Worm (Caenorhabditis elegans) whole organism, early embryonic: Measurements from ENCODE around the gene Y82E9BL.3.

Experiments used
- B0310.2 ChIP-seq: sonication (generic microtip); optimal IDR thresholded peaks from 2 replicates; lab custom pipeline; 2016; ENCODE audit warnings: mild to moderate bottlenecking, missing genetic modification characterization, missing compliant biosample characterization
- F13C5.2 ChIP-seq: sonication (generic microtip); optimal IDR thresholded peaks from 2 replicates; lab custom pipeline; 2017; ENCODE audit warnings: mild to moderate bottlenecking, missing genetic modification characterization, inconsistent platforms, missing compliant biosample characterization
- aly-1 ChIP-seq: sonication (generic microtip); optimal IDR thresholded peaks from 2 replicates; lab custom pipeline; 2016; ENCODE audit warnings: missing genetic modification characterization, missing compliant biosample characterization
- ama-1 ChIP-seq: fragments of 150-350 bp; optimal IDR thresholded peaks from 2 replicates; lab custom pipeline; 2014
- ceh-13 ChIP-seq: fragments of 200-800 bp; sonication (Bioruptor generic); optimal IDR thresholded peaks from 2 replicates; lab custom pipeline; 2018; ENCODE audit warnings: mild to moderate bottlenecking, missing genetic modification characterization, missing compliant biosample characterization
- ceh-36 ChIP-seq: sonication (generic microtip); optimal IDR thresholded peaks from 2 replicates; lab custom pipeline; 2016; ENCODE audit warnings: missing genetic modification characterization, inconsistent platforms, missing compliant biosample characterization
- ets-7 ChIP-seq: sonication (generic microtip); optimal IDR thresholded peaks from 2 replicates; lab custom pipeline; 2016; ENCODE audit warnings: missing genotype, missing genetic modification characterization, missing compliant biosample characterization
- flt-1 ChIP-seq: fragments of 200-800 bp; sonication (Bioruptor generic); IDR thresholded peaks from 2 replicates; pipeline ENCODE4 v1.3.6; 2022; ENCODE audit warnings: missing genetic modification characterization, missing compliant biosample characterization
- hmbx-1 ChIP-seq: sonication (generic microtip); optimal IDR thresholded peaks from 2 replicates; lab custom pipeline; 2016; ENCODE audit warnings: mild to moderate bottlenecking, missing genetic modification characterization, missing compliant biosample characterization
- hmg-4 ChIP-seq: fragments of 200-800 bp; sonication (Bioruptor generic); optimal IDR thresholded peaks from 2 replicates; lab custom pipeline; 2018; ENCODE audit warnings: mild to moderate bottlenecking, missing genetic modification characterization, missing compliant biosample characterization
- hnd-1 ChIP-seq: sonication (generic microtip); optimal IDR thresholded peaks from 2 replicates; lab custom pipeline; 2016; ENCODE audit warnings: missing genetic modification characterization, missing compliant biosample characterization
- pes-1 ChIP-seq: fragments of 200-800 bp; sonication (Bioruptor generic); IDR thresholded peaks from 2 replicates; pipeline ENCODE4 v1.3.6; 2022; ENCODE audit warnings: missing genetic modification reagents, missing genetic modification characterization, missing compliant biosample characterization
- scrt-1 ChIP-seq: fragments of 200-800 bp; sonication (Bioruptor generic); IDR thresholded peaks from 2 replicates; pipeline ENCODE4 v1.3.6; 2022; ENCODE audit warnings: missing genetic modification characterization, missing compliant biosample characterization
- sea-1 ChIP-seq: fragments of 200-800 bp; sonication (Bioruptor generic); conservative IDR thresholded peaks from 2 replicates; pipeline ENCODE4 v1.3.6; 2022; ENCODE audit warnings: missing genetic modification characterization, missing compliant biosample characterization
- tbx-11 ChIP-seq: fragments of 200-800 bp; sonication (Bioruptor generic); IDR thresholded peaks from 2 replicates; pipeline ENCODE4 v1.3.6; 2022; ENCODE audit warnings: missing genetic modification characterization, missing compliant biosample characterization
- tbx-37 ChIP-seq: fragments of 200-800 bp; sonication (Bioruptor generic); conservative IDR thresholded peaks from 2 replicates; pipeline ENCODE4 v1.3.6; 2022; ENCODE audit warnings: missing genetic modification reagents, missing genetic modification characterization, missing compliant biosample characterization
- tra-4 ChIP-seq: sonication (generic microtip); optimal IDR thresholded peaks from 2 replicates; lab custom pipeline; 2017; ENCODE audit warnings: missing genetic modification characterization, missing compliant biosample characterization

The Y82E9BL.3 gene

DNA sequence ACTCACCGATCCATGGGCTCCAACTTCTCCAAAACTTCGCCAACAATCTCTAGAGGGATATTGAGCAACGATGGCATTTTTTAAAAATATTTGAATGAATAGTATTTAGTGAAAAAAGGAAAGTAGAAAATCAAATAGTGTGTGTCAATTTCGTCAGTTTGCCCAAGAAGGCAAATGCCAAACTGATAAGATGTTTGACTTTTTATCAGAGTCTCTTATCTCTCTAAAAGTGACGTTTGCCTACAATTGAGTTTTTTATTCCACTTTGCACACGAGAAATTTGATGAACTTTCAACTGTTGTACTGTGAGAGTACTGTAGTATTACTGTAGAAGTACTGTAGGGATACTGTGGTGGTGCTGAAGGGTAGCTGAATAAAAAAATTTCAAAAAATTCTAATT, 27.1 kb downstream of the Y82E9BL.3 start:
- TF ChIP-seq scrt-1 (no peak), B0310.2 (no peak), tbx-11 (GFP tag; lab: Robert Waterston, UW) (no peak), ets-7 (tag; lab: Kevin White, UChicago) (no peak), ama-1 (no peak), hmg-4 (no peak), F13C5.2 (tag; lab: Kevin White, UChicago) (no peak), hnd-1 (tag; lab: Kevin White, UChicago) (no peak), flt-1 (GFP tag; lab: Robert Waterston, UW) (no peak), ceh-13 (GFP tag; lab: Kevin White, UChicago) (no peak)

DNA sequence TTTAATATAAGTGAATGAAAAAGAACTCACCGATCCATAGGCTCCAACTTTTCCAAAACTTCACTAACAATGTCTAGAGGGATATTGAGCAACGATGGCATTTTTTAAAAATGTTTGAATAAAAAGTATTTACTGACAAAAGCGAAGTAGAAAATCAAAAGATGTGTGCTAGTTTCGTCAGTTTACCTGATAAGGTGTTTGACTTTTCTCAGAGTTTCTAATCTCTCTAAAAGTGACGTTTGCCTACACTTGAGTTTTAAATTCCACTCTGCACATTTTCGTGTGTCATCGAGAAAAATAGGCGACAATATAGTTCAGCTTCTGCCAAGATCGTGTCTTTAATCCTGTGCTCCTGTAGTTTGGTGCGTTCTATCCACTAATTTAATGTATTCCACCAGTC, 29.1 kb downstream of the Y82E9BL.3 start, which contains the start of gene fbxa-15:
TSS of gene fbxa-15 (minus strand) at position 101 of the 400 bp plus-strand sequence.
- TF ChIP-seq hnd-1 (tag; lab: Kevin White, UChicago) (no peak), aly-1 (tag; lab: Kevin White, UChicago) (no peak), ceh-36 (tag; lab: Kevin White, UChicago) (no peak), sea-1 (GFP tag; lab: Robert Waterston, UW) (no peak), B0310.2 (no peak), pes-1 (GFP tag; lab: Robert Waterston, UW) (no peak), ama-1 (no peak), ceh-13 (GFP tag; lab: Kevin White, UChicago) (no peak), hmbx-1 (no peak), scrt-1 (no peak), tbx-37 (GFP tag; lab: Robert Waterston, UW) (no peak)

DNA sequence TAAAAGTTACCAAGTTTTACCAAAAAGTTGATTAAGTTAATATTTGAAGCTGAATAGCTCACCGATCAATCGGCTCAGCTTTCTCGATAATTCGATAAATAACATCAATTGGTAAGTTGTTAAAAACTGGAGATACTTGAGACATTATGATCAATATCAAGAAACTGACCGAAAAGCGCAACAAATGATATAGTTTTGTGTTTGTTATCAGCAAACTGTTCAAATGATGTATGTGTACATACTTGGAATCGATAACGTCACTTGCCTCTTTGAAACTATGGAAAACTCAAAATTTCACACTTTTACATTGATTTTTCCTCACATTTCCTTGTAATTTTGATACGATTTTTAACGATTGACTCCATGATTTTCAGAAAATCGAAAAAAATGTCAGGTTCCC, 35.6 kb downstream of the Y82E9BL.3 start, which contains the start of the genes fbxa-80 and fbxa-19:
TSS of gene fbxa-80 (minus strand) at position 173 of the 400 bp plus-strand sequence.
TSS of gene fbxa-19 (plus strand) at position 364 of the 400 bp plus-strand sequence.
- TF ChIP-seq ceh-36 (tag; lab: Kevin White, UChicago) (no peak), ceh-13 (GFP tag; lab: Kevin White, UChicago) (no peak), hmbx-1 (no peak), pes-1 (GFP tag; lab: Robert Waterston, UW) (no peak)

DNA sequence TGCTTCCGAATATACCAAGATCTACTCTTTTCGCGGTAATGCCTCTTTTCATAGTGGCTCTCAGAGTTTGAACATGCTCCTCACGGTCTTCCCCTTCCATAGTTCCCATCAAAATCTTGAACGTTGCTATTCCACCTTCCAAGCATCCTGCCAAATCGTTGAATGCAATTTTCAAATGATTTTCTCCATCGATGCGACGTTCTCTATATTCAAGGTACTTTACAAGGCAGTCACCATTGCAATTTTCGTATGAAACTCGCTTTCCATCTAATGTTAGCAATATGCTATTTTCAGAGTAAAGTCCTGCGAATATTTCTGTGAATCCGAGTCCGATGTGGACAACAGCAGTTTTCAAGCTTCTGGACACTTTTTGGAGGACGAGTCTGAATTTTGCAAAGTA, 36.4 kb downstream of the Y82E9BL.3 start:
- TF ChIP-seq F13C5.2 (tag; lab: Kevin White, UChicago), result no peak
- TF ChIP-seq hmbx-1, result no peak
- TF ChIP-seq tbx-37 (GFP tag; lab: Robert Waterston, UW), result no peak
- no peak for TF ChIP-seq tbx-11 (GFP tag; lab: Robert Waterston, UW)
- TF ChIP-seq sea-1 (GFP tag; lab: Robert Waterston, UW), result no peak
- TF ChIP-seq flt-1 (GFP tag; lab: Robert Waterston, UW), result no peak
- TF ChIP-seq ceh-13 (GFP tag; lab: Kevin White, UChicago), result no peak
- no peak for TF ChIP-seq aly-1 (tag; lab: Kevin White, UChicago)
- no peak for TF ChIP-seq pes-1 (GFP tag; lab: Robert Waterston, UW)
- no peak for TF ChIP-seq ama-1

DNA sequence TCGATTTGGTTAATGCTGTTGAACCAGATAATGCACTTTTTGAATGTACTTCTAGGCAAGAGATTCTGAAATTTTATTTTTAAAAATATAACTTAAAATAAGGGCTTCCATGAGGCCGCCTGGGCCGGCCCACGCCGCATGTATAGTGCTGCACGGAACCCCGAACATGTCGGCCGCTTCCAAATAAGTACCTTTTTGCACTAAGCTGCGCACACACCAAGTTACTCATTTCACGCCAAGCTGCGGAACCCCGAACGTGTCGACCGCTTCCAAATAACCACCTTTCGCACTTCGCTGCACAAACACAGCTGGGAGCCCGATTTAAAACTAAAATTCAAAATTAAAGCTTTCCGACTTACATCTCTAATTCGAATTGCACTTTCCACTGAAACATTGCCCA, 39.3 kb downstream of the Y82E9BL.3 start:
- TF ChIP-seq tbx-11 (GFP tag; lab: Robert Waterston, UW) (no peak), ceh-13 (GFP tag; lab: Kevin White, UChicago) (no peak), F13C5.2 (tag; lab: Kevin White, UChicago) (no peak), aly-1 (tag; lab: Kevin White, UChicago) (no peak), hmbx-1 (no peak), ceh-36 (tag; lab: Kevin White, UChicago) (no peak), hnd-1 (tag; lab: Kevin White, UChicago) (no peak), pes-1 (GFP tag; lab: Robert Waterston, UW) (no peak), sea-1 (GFP tag; lab: Robert Waterston, UW) (no peak), ama-1 (no peak), hmg-4 (no peak), tbx-37 (GFP tag; lab: Robert Waterston, UW) (no peak), ets-7 (tag; lab: Kevin White, UChicago) (no peak), B0310.2 (no peak)

DNA sequence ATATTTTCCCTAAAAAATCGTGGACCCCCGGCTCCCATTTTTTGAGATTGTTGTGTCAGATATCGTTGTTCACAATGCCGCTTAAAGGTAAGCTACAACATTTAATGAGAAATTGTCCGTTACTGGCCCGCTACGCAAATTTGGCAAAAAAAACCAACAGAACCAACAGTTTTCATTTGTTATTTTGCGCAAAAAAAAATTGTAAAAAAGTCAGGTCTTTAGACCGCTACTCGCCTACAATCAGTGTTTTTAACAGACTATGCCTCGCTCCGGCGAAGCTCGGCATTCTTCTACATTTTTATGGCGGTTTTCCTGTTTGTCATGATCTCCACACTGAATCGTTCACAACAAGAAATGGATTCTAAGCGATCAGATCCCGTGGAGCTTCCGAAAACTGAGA, 41.8 kb downstream of the Y82E9BL.3 start, which contains the start of gene Y82E9BL.12:
TSS of gene Y82E9BL.12 (plus strand) at position 301 of the 400 bp plus-strand sequence.
- TF ChIP-seq ceh-13 (GFP tag; lab: Kevin White, UChicago), result no peak

DNA sequence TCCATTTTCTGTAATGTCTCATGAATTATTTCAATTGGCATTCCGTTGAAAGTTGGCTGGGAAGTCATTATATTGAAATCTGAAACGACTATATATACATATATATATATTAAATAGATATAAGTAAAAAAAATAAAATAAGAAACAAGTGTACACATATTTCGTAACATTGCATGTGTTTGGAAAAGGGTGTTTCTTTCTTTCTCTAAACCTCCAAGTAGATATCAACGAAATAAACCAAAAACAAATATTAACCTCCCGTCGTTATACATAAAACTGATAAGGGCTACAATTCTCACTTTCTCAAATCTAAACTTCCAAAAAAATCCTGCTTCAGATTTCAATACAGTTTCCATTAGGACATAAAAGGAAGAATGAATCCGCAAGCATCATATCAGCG, 42.4 kb downstream of the Y82E9BL.3 start, which contains the start of gene fbxa-79:
TSS of gene fbxa-79 (minus strand) at position 86 of the 400 bp plus-strand sequence.
- TF ChIP-seq ama-1, result no peak
- TF ChIP-seq B0310.2, result no peak
- TF ChIP-seq ets-7 (tag; lab: Kevin White, UChicago), result no peak
- TF ChIP-seq ceh-36 (tag; lab: Kevin White, UChicago), result no peak
- TF ChIP-seq tbx-11 (GFP tag; lab: Robert Waterston, UW), result no peak
- no peak for TF ChIP-seq hnd-1 (tag; lab: Kevin White, UChicago)
- TF ChIP-seq pes-1 (GFP tag; lab: Robert Waterston, UW), result no peak
- TF ChIP-seq aly-1 (tag; lab: Kevin White, UChicago), result no peak
- TF ChIP-seq tra-4 (tag; lab: Kevin White, UChicago), result no peak
- TF ChIP-seq scrt-1, result no peak
- no peak for TF ChIP-seq tbx-37 (GFP tag; lab: Robert Waterston, UW)
- TF ChIP-seq F13C5.2 (tag; lab: Kevin White, UChicago), result no peak
- no peak for TF ChIP-seq hmg-4
- TF ChIP-seq ceh-13 (GFP tag; lab: Kevin White, UChicago), result no peak
- TF ChIP-seq hmbx-1, result no peak
- no peak for TF ChIP-seq sea-1 (GFP tag; lab: Robert Waterston, UW)

DNA sequence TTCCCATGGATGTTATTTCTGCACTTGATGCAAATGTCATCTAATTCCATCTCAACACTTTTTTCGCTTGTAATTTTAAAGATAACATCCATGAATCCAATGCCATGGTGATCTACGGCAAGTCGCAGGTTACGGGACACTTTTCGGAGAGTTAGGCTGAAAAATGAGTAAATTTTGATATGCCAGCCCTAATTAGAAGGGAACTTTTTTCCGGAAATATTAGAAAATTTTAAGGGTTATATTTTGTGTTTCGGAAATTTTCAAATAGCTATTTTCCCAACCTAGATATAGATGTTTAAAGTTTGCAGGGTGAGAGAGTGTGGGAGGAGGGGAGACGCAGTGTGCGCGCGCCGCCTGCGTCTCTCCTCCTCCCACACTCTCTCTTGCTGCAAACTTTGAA, 43.3 kb downstream of the Y82E9BL.3 start:
- no peak for TF ChIP-seq ama-1
- no peak for TF ChIP-seq ceh-36 (tag; lab: Kevin White, UChicago)
- no peak for TF ChIP-seq ets-7 (tag; lab: Kevin White, UChicago)
- no peak for TF ChIP-seq sea-1 (GFP tag; lab: Robert Waterston, UW)
- no peak for TF ChIP-seq B0310.2
- no peak for TF ChIP-seq tbx-11 (GFP tag; lab: Robert Waterston, UW)
- no peak for TF ChIP-seq scrt-1
- no peak for TF ChIP-seq hnd-1 (tag; lab: Kevin White, UChicago)
- TF ChIP-seq hmbx-1, result no peak
